Worm (Caenorhabditis elegans): ENCODE data around the gene F46C5.4.

ce11 chrII:8856524-8856923 is 20.6 kb downstream of the F46C5.4 start:
- no peak for TF ChIP-seq ztf-23 (GFP tag; IDR thresholded peaks at IDR 0.05)
- TF ChIP-seq T22C8.4 (GFP tag; IDR thresholded peaks at IDR 0.05), result no peak
- TF ChIP-seq cog-1 (tag; optimal IDR thresholded peaks at IDR 0.05), result no peak
- no peak for TF ChIP-seq ztf-29 (GFP tag; IDR thresholded peaks at IDR 0.05)
- no peak for TF ChIP-seq klf-2 (GFP tag; conservative IDR thresholded peaks at IDR 0.05)
